Worm (Caenorhabditis elegans) whole organism, young adult: ENCODE results near the gene C23H3.2.

Experiments used
- D2030.7 ChIP-seq: fragments of 200-800 bp; sonication (Bioruptor generic); IDR thresholded peaks from 2 replicates; pipeline ENCODE4 v1.3.6; 2022; ENCODE audit warnings: missing genetic modification reagents, missing genetic modification characterization, missing compliant biosample characterization
- F33H1.4 ChIP-seq: fragments of 200-800 bp; sonication (Bioruptor generic); IDR thresholded peaks from 2 replicates; pipeline ENCODE4 v1.3.6; 2022; ENCODE audit warnings: missing genetic modification reagents, missing genetic modification characterization, missing compliant biosample characterization
- F39B2.1 ChIP-seq: fragments of 200-800 bp; sonication (Bioruptor generic); IDR thresholded peaks from 2 replicates; pipeline ENCODE4 v1.3.6; 2022; ENCODE audit warnings: missing genetic modification reagents, missing genetic modification characterization, missing compliant biosample characterization
- Y79H2A.3 ChIP-seq: fragments of 200-800 bp; sonication (Bioruptor generic); conservative IDR thresholded peaks from 2 replicates; pipeline ENCODE4 v1.3.6; 2022; ENCODE audit warnings: missing genetic modification reagents, missing genetic modification characterization, missing compliant biosample characterization
- ama-1 ChIP-seq, 3 experiments: fragments of 150-350 bp in 1 of 3; sonication (generic microtip) in 2 of 3; optimal IDR thresholded peaks; 2 replicates each; lab custom pipeline; 2014 to 2018; ENCODE audit warnings: missing biosample characterization in 2 of 3, missing genetic modification characterization in 2 of 3, missing genetic modification reagents in 2 of 3
- ets-4 ChIP-seq: fragments of 200-800 bp; sonication (Bioruptor generic); optimal IDR thresholded peaks from 2 replicates; lab custom pipeline; 2018; ENCODE audit warnings: mild to moderate bottlenecking, missing genetic modification characterization, missing compliant biosample characterization
- lin-35 ChIP-seq, 3 experiments: fragments of 150-350 bp in 2 of 3; sonication (generic microtip) in 1 of 3; optimal IDR thresholded peaks; 2 replicates each; lab custom pipeline; 2014 to 2018; ENCODE audit warnings: missing biosample characterization in 3 of 3, missing genetic modification characterization in 3 of 3, missing genetic modification reagents in 3 of 3
- madf-6 ChIP-seq: fragments of 200-800 bp; sonication (Bioruptor generic); IDR thresholded peaks from 2 replicates; pipeline ENCODE4 v1.3.6; 2022; ENCODE audit warnings: missing genetic modification reagents, missing genetic modification characterization, missing compliant biosample characterization
- nfya-1 ChIP-seq: sonication (generic microtip); optimal IDR thresholded peaks from 2 replicates; lab custom pipeline; 2017; ENCODE audit warnings: antibody characterized with exemption, missing compliant biosample characterization, missing genetic modification characterization, borderline replicate concordance; ENCODE audit not compliant: insufficient read depth
- pha-4 ChIP-seq: fragments of 150-350 bp; sonication (generic microtip); optimal IDR thresholded peaks from 2 replicates; lab custom pipeline; 2014; ENCODE audit warnings: missing biosample characterization, missing genetic modification reagents, missing genetic modification characterization
- repo-1 ChIP-seq: sonication (generic microtip); optimal IDR thresholded peaks from 2 replicates; lab custom pipeline; 2017; ENCODE audit warnings: mild to moderate bottlenecking, missing genetic modification characterization, missing compliant biosample characterization
- unc-62 ChIP-seq: fragments of 150-350 bp; optimal IDR thresholded peaks from 2 replicates; lab custom pipeline; 2014; ENCODE audit warnings: missing biosample characterization, missing genetic modification reagents, missing genetic modification characterization
- zim-3 ChIP-seq: sonication (generic microtip); optimal IDR thresholded peaks from 2 replicates; lab custom pipeline; 2017; ENCODE audit warnings: mild to moderate bottlenecking, missing genetic modification characterization, moderate library complexity, missing compliant biosample characterization
- ztf-18 ChIP-seq: sonication (generic microtip); optimal IDR thresholded peaks from 2 replicates; lab custom pipeline; 2016; ENCODE audit warnings: missing genotype, mild to moderate bottlenecking, missing genetic modification characterization, missing compliant biosample characterization

- no peak for TF ChIP-seq nfya-1 (tag; lab: Kevin White, UChicago)
- peak; percentile 30 for TF ChIP-seq ama-1 (optimal IDR thresholded peaks at IDR 0.05; lab: Kevin White, UChicago)
- no peak for TF ChIP-seq ama-1 (GFP tag; optimal IDR thresholded peaks at IDR 0.05; lab: Kevin White, UChicago)
- TF ChIP-seq repo-1: peak; percentile 53
- no peak for TF ChIP-seq Y79H2A.3 (GFP tag; lab: Robert Waterston, UW)
- TF ChIP-seq ets-4 (GFP tag; lab: Kevin White, UChicago): no peak
- TF ChIP-seq lin-35 (GFP tag; optimal IDR thresholded peaks at IDR 0.05; lab: Kevin White, UChicago): peak; percentile 1 to 83 (median 58)
- peak; percentile 46 for TF ChIP-seq D2030.7
- TF ChIP-seq madf-6 (GFP tag; lab: Robert Waterston, UW): peak; percentile 11; the same call in 1 of the 2 replicates
- TF ChIP-seq unc-62 (GFP tag; lab: Kevin White, UChicago): no peak
- TF ChIP-seq ztf-18: peak; percentile 94
- TF ChIP-seq pha-4 (tag; lab: Kevin White, UChicago): no peak
- TF ChIP-seq zim-3 (tag; lab: Kevin White, UChicago): no peak
- TF ChIP-seq F33H1.4: no peak
- TF ChIP-seq F39B2.1 (GFP tag; lab: Robert Waterston, UW): no peak
These were observed 36.5 kb upstream of the C23H3.2 start, which contains the start of gene enee-1 for ce11 chrII:24559-24998.
